Worm (Caenorhabditis elegans) whole organism, late embryonic: ENCODE measurements around the gene fat-6.

Experiments
- C08G9.2 ChIP-seq: sonication (generic microtip); optimal IDR thresholded peaks from 2 replicates; lab custom pipeline; 2016; ENCODE audit warnings: mild to moderate bottlenecking, missing genetic modification characterization, moderate library complexity, missing compliant biosample characterization
- C38D4.7 ChIP-seq: fragments of 200-800 bp; sonication (Bioruptor generic); optimal IDR thresholded peaks from 2 replicates; lab custom pipeline; 2018; ENCODE audit warnings: mild to moderate bottlenecking, missing genetic modification characterization, moderate library complexity, missing compliant biosample characterization
- F13H6.1 ChIP-seq: sonication (generic microtip); optimal IDR thresholded peaks from 2 replicates; lab custom pipeline; 2016; ENCODE audit warnings: missing genetic modification characterization, missing compliant biosample characterization
- K02D7.2 ChIP-seq: sonication (generic microtip); optimal IDR thresholded peaks from 2 replicates; lab custom pipeline; 2017; ENCODE audit warnings: mild to moderate bottlenecking, missing genetic modification characterization, missing compliant biosample characterization
- K09A11.1 ChIP-seq: sonication (generic microtip); optimal IDR thresholded peaks from 2 replicates; lab custom pipeline; 2017; ENCODE audit warnings: antibody characterized with exemption, mild to moderate bottlenecking, missing genetic modification characterization, missing compliant biosample characterization; ENCODE audit not compliant: insufficient read depth
- Y22D7AL.16 ChIP-seq: sonication (generic microtip); optimal IDR thresholded peaks from 2 replicates; lab custom pipeline; 2016; ENCODE audit warnings: missing genetic modification characterization, missing compliant biosample characterization
- ama-1 ChIP-seq: fragments of 150-350 bp; optimal IDR thresholded peaks from 2 replicates; lab custom pipeline; 2014
- ceh-14 ChIP-seq: sonication (generic microtip); optimal IDR thresholded peaks from 2 replicates; lab custom pipeline; 2016; ENCODE audit warnings: missing genotype, missing genetic modification characterization, missing compliant biosample characterization
- ceh-19 ChIP-seq: fragments of 200-800 bp; sonication (Bioruptor generic); optimal IDR thresholded peaks from 2 replicates; lab custom pipeline; 2018; ENCODE audit warnings: mild to moderate bottlenecking, missing genetic modification characterization, missing compliant biosample characterization
- ceh-2 ChIP-seq: sonication (generic microtip); optimal IDR thresholded peaks from 2 replicates; lab custom pipeline; 2016; ENCODE audit warnings: missing genotype, missing genetic modification characterization, missing compliant biosample characterization
- ceh-22 ChIP-seq: sonication (generic microtip); optimal IDR thresholded peaks from 2 replicates; lab custom pipeline; 2017; ENCODE audit warnings: missing biosample characterization, missing genetic modification characterization
- ceh-24 ChIP-seq: sonication (generic microtip); optimal IDR thresholded peaks from 2 replicates; lab custom pipeline; 2016; ENCODE audit warnings: mild to moderate bottlenecking, missing genetic modification characterization, missing compliant biosample characterization
- ceh-30 ChIP-seq: fragments of 150-350 bp; optimal IDR thresholded peaks from 2 replicates; lab custom pipeline; 2014; ENCODE audit warnings: missing biosample characterization, missing genetic modification characterization
- ceh-45 ChIP-seq: fragments of 200-800 bp; sonication (Bioruptor generic); IDR thresholded peaks from 2 replicates; pipeline ENCODE4 v1.3.6; 2022; ENCODE audit warnings: missing genetic modification reagents, missing genetic modification characterization, missing compliant biosample characterization
- ceh-6 ChIP-seq: fragments of 200-800 bp; sonication (Bioruptor generic); optimal IDR thresholded peaks from 2 replicates; lab custom pipeline; 2018; ENCODE audit warnings: mild to moderate bottlenecking, missing genetic modification characterization, missing compliant biosample characterization
- elt-2 ChIP-seq: sonication (generic microtip); optimal IDR thresholded peaks from 2 replicates; lab custom pipeline; 2016; ENCODE audit warnings: missing genetic modification reagents, missing genetic modification characterization, missing compliant biosample characterization
- elt-4 ChIP-seq: sonication (generic microtip); optimal IDR thresholded peaks from 2 replicates; lab custom pipeline; 2016; ENCODE audit warnings: missing genetic modification characterization, missing compliant biosample characterization
- fax-1 ChIP-seq: sonication (generic microtip); optimal IDR thresholded peaks from 2 replicates; lab custom pipeline; 2016; ENCODE audit warnings: missing genotype, missing genetic modification characterization, missing compliant biosample characterization
- fkh-10 ChIP-seq: fragments of 150-350 bp; optimal IDR thresholded peaks from 2 replicates; lab custom pipeline; 2014; ENCODE audit warnings: missing biosample characterization, missing genetic modification reagents, missing genetic modification characterization
- fkh-6 ChIP-seq: sonication (generic microtip); optimal IDR thresholded peaks from 2 replicates; lab custom pipeline; 2016; ENCODE audit warnings: missing genetic modification characterization, missing compliant biosample characterization
- gmeb-2 ChIP-seq: sonication (generic microtip); optimal IDR thresholded peaks from 2 replicates; lab custom pipeline; 2016; ENCODE audit warnings: missing genetic modification characterization, inconsistent platforms, missing compliant biosample characterization
- nhr-232 ChIP-seq: sonication (generic microtip); optimal IDR thresholded peaks from 2 replicates; lab custom pipeline; 2016; ENCODE audit warnings: missing genetic modification characterization, missing compliant biosample characterization
- npax-4 ChIP-seq: sonication (generic microtip); optimal IDR thresholded peaks from 2 replicates; lab custom pipeline; 2016; ENCODE audit warnings: missing genetic modification characterization, missing compliant biosample characterization
- pag-3 ChIP-seq: sonication (generic microtip); optimal IDR thresholded peaks from 2 replicates; lab custom pipeline; 2016; ENCODE audit warnings: missing compliant biosample characterization, missing genetic modification characterization, borderline replicate concordance
- pat-9 ChIP-seq: fragments of 200-800 bp; sonication (Bioruptor generic); optimal IDR thresholded peaks from 2 replicates; lab custom pipeline; 2018; ENCODE audit warnings: mild to moderate bottlenecking, missing genetic modification characterization, moderate library complexity, missing compliant biosample characterization
- ref-2 ChIP-seq: sonication (generic microtip); optimal IDR thresholded peaks from 2 replicates; lab custom pipeline; 2016; ENCODE audit warnings: missing genetic modification characterization, missing compliant biosample characterization
- sdc-2 ChIP-seq: sonication (generic microtip); optimal IDR thresholded peaks from 2 replicates; lab custom pipeline; 2016; ENCODE audit warnings: missing genotype, missing genetic modification characterization, missing compliant biosample characterization
- sox-2 ChIP-seq: fragments of 200-800 bp; sonication (Bioruptor generic); IDR thresholded peaks from 2 replicates; pipeline ENCODE4 v1.3.6; 2022; ENCODE audit warnings: missing genetic modification reagents, missing genetic modification characterization, missing compliant biosample characterization
- ttx-3 ChIP-seq: sonication (generic microtip); optimal IDR thresholded peaks from 2 replicates; lab custom pipeline; 2016; ENCODE audit warnings: missing genetic modification reagents, missing genetic modification characterization, missing compliant biosample characterization
- unc-3 ChIP-seq, 2 experiments: fragments of 200-800 bp in 1 of 2; sonication (Bioruptor generic) in 1 of 2; sonication (generic microtip) in 1 of 2; conservative IDR thresholded peaks in 1 of 2; optimal IDR thresholded peaks in 1 of 2; 2 replicates each; pipeline versions ENCODE4 v1.3.6 to Lab custom; 2016 to 2022; ENCODE audit warnings: missing compliant biosample characterization in 2 of 2, missing genetic modification characterization in 2 of 2, missing genetic modification reagents in 1 of 2
- unc-42 ChIP-seq: sonication (generic microtip); optimal IDR thresholded peaks from 2 replicates; lab custom pipeline; 2016; ENCODE audit warnings: missing genotype, missing genetic modification characterization, missing compliant biosample characterization
- unc-55 ChIP-seq: sonication (generic microtip); optimal IDR thresholded peaks from 2 replicates; lab custom pipeline; 2017; ENCODE audit warnings: missing biosample characterization, missing genetic modification reagents, missing genetic modification characterization

fat-6 gene

ce11 chrIV:11924092-11924491 lies 8.6 kb upstream of the fat-6 start:
- TF ChIP-seq unc-55 (GFP tag; lab: Kevin White, UChicago) (peak; percentile 11), Y22D7AL.16 (tag; lab: Kevin White, UChicago) (no peak), K02D7.2 (no peak), ceh-19 (no peak), gmeb-2 (tag; lab: Kevin White, UChicago) (no peak), ama-1 (lab: Kevin White, UChicago) (no peak)

- TF ChIP-seq ceh-2 (tag; lab: Kevin White, UChicago): no peak
These were observed 7.6 kb upstream of the fat-6 start, which contains the start of gene srlf-31 for ce11 chrIV:11923074-11923473. srlf-31 (minus strand) TSS chrIV:11923174.

- no peak for TF ChIP-seq sdc-2 (tag; lab: Kevin White, UChicago)
- TF ChIP-seq elt-4 (tag; lab: Kevin White, UChicago): no peak
- no peak for TF ChIP-seq ceh-30 (tag; lab: Kevin White, UChicago)
- TF ChIP-seq nhr-232 (tag; lab: Kevin White, UChicago): no peak
- no peak for TF ChIP-seq pag-3 (tag; lab: Kevin White, UChicago)
- TF ChIP-seq unc-55 (GFP tag; lab: Kevin White, UChicago): no peak
- TF ChIP-seq ref-2 (tag; lab: Kevin White, UChicago): no peak
- TF ChIP-seq ceh-22 (tag; lab: Kevin White, UChicago): no peak
These were observed 6.5 kb upstream of the fat-6 start, which contains the start of gene ZK822.1 for ce11 chrIV:11922011-11922410. ZK822.1 (minus strand) TSS chrIV:11922131.

- TF ChIP-seq npax-4 (no peak), ttx-3 (no peak), ama-1 (lab: Kevin White, UChicago) (no peak), fax-1 (tag; lab: Kevin White, UChicago) (no peak), fkh-6 (tag; lab: Kevin White, UChicago) (no peak)
These were observed 3.6 kb upstream of the fat-6 start for ce11 chrIV:11919067-11919466.

- TF ChIP-seq ceh-45 (GFP tag; lab: Robert Waterston, UW): no peak
- TF ChIP-seq elt-2 (tag; lab: Kevin White, UChicago): peak; percentile 20
These were observed 2.4 kb upstream of the fat-6 start for ce11 chrIV:11917886-11918285.

ce11 chrIV:11916907-11917306 lies 1.4 kb upstream of the fat-6 start, which contains the start of gene ZK822.10:
ZK822.10 (plus strand) TSS chrIV:11917137.
- TF ChIP-seq pat-9 (tag; lab: Kevin White, UChicago): no peak
- TF ChIP-seq fkh-10 (GFP tag; lab: Kevin White, UChicago): no peak
- no peak for TF ChIP-seq ceh-14 (tag; lab: Kevin White, UChicago)
- no peak for TF ChIP-seq K09A11.1 (tag; lab: Kevin White, UChicago)
- TF ChIP-seq C38D4.7 (GFP tag; lab: Kevin White, UChicago): no peak
- TF ChIP-seq unc-3 (GFP tag; conservative IDR thresholded peaks at IDR 0.05; lab: Robert Waterston, UW): no peak
- no peak for TF ChIP-seq unc-3 (tag; optimal IDR thresholded peaks at IDR 0.05; lab: Kevin White, UChicago)
- no peak for TF ChIP-seq elt-2 (tag; lab: Kevin White, UChicago)
- TF ChIP-seq unc-42 (tag; lab: Kevin White, UChicago): no peak
- TF ChIP-seq C08G9.2 (tag; lab: Kevin White, UChicago): no peak
- no peak for TF ChIP-seq F13H6.1
- TF ChIP-seq ceh-6 (GFP tag; lab: Kevin White, UChicago): no peak
- TF ChIP-seq fax-1 (tag; lab: Kevin White, UChicago): no peak
- no peak for TF ChIP-seq sox-2
- TF ChIP-seq ceh-24 (tag; lab: Kevin White, UChicago): no peak
- no peak for TF ChIP-seq gmeb-2 (tag; lab: Kevin White, UChicago)
